Fruit fly (Drosophila melanogaster) whole organism, wandering third instar larva: Measurements from ENCODE around the gene GstD3.

ENCODE experiments used
- Dfd ChIP-seq: fragments of >200 bp; optimal IDR thresholded peaks from 2 replicates; lab custom pipeline; 2017; ENCODE audit warnings: missing biosample characterization, missing genetic modification characterization
- OdsH ChIP-seq: fragments of 200-800 bp; sonication (Bioruptor generic); optimal IDR thresholded peaks from 2 replicates; lab custom pipeline; 2016; ENCODE audit warnings: missing biosample characterization, mild to moderate bottlenecking, missing genetic modification characterization

dm6 chr3R:12385949-12386348, 13.1 kb downstream of the GstD3 start, which contains the start of gene Sol1:
- TF ChIP-seq OdsH (GFP tag; lab: Kevin White, UChicago) (no peak), Dfd (no peak)
